Worm (Caenorhabditis elegans) whole organism, mixed stage, embryonic: Measurements from ENCODE around the gene tmem-24.

Source experiments
- lin-13 ChIP-seq: fragments of 150-350 bp; optimal IDR thresholded peaks from 2 replicates; lab custom pipeline; 2014; ENCODE audit warnings: missing biosample characterization, missing genetic modification characterization
- nhr-2 ChIP-seq: fragments of 150-350 bp; optimal IDR thresholded peaks from 2 replicates; lab custom pipeline; 2014; ENCODE audit warnings: missing biosample characterization, missing genetic modification characterization
- tbx-8 ChIP-seq: fragments of 200-800 bp; sonication (Bioruptor generic); optimal IDR thresholded peaks from 2 replicates; lab custom pipeline; 2018; ENCODE audit warnings: mild to moderate bottlenecking, missing genetic modification characterization, moderate library complexity, missing compliant biosample characterization
- unc-62 ChIP-seq: fragments of 150-350 bp; optimal IDR thresholded peaks from 2 replicates; lab custom pipeline; 2014; ENCODE audit warnings: missing biosample characterization, missing genetic modification reagents, missing genetic modification characterization

- TF ChIP-seq tbx-8 (no peak), nhr-2 (tag; lab: Kevin White, UChicago) (no peak), unc-62 (peak; percentile 26), lin-13 (peak; percentile 38)
Observed at ce11 chrX:3678507-3679175, 33.9 kb upstream of the tmem-24 start, which contains the start of gene tag-52.
